Worm (Caenorhabditis elegans): ENCODE results near the gene pro-2.

DNA sequence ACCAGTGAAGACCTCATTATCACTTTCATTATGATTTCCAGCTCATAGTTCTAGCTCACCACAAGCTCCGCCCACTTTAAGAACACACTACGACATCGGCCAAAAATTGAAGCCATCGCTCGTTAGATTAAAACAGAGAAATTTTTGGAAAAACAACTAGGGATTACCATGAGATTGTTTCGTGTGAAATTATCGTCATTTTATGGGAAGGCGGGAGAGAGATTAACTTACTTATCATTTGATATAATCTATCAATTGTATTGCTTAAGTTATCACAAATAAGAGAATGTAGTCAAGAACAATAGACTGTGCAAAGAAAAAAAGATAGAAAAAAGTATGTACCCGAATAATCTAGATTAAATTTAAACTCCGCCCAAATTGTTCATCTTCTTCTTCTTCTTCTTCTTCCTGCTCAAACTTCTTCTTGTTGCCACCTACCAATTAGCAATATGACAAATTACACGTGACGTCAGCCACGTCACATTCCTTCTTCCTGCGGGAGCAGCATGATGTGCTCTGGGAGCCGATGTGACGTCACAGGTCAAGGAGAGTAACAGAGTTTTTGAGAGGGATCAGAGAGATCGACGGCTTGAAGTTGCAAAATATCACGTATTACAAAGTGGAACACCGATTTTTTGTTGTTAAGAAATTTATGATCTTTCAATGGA is 44.7 kb downstream of the pro-2 start, which contains the start of gene nep-26:
- no peak for TF ChIP-seq unc-62 (GFP tag; optimal IDR thresholded peaks at IDR 0.05)
- TF ChIP-seq tbx-2 (tag; optimal IDR thresholded peaks at IDR 0.05), result no peak
- no peak for TF ChIP-seq elt-1 (tag; optimal IDR thresholded peaks at IDR 0.05)
- no peak for TF ChIP-seq fos-1 (tag; optimal IDR thresholded peaks at IDR 0.05)
- TF ChIP-seq ztf-11 (tag; optimal IDR thresholded peaks at IDR 0.05), result no peak
- no peak for TF ChIP-seq hmg-11 (tag; optimal IDR thresholded peaks at IDR 0.05)
- no peak for TF ChIP-seq nhr-28 (tag; optimal IDR thresholded peaks at IDR 0.05)
- no peak for TF ChIP-seq pha-4 (tag; optimal IDR thresholded peaks at IDR 0.05)
- TF ChIP-seq pqm-1 (tag; optimal IDR thresholded peaks at IDR 0.05), result no peak
- TF ChIP-seq nhr-11 (tag; optimal IDR thresholded peaks at IDR 0.05), result no peak
- TF ChIP-seq elt-2 (tag; optimal IDR thresholded peaks at IDR 0.05), result no peak

All from whole organism, L3 larva.